Worm (Caenorhabditis elegans): ENCODE measurements around the gene T26H10.2.

T26H10.2 gene

DNA sequence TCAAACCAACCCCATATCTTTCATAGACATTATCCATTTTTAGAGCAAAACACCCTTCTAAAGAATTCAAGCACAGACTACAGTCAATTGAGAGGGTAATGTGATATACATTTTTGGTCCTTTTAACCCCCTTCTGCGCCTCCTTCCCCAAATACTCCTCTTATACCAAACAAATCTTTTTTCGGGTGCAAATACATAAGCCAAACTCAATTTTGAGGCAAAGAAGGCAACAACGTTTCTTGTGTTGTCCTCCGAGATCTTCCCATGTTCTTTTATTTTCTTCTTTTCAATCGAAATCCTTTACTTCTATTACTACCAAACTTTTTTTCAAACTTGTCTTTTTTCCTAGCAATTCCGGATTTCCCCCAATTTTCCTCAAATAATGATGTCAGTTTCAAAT, 30.5 kb upstream of the T26H10.2 start:
- TF ChIP-seq crh-2 (tag; optimal IDR thresholded peaks at IDR 0.05) (no peak), nhr-21 (tag; optimal IDR thresholded peaks at IDR 0.05) (no peak), ztf-1 (GFP tag; conservative IDR thresholded peaks at IDR 0.05) (no peak)

DNA sequence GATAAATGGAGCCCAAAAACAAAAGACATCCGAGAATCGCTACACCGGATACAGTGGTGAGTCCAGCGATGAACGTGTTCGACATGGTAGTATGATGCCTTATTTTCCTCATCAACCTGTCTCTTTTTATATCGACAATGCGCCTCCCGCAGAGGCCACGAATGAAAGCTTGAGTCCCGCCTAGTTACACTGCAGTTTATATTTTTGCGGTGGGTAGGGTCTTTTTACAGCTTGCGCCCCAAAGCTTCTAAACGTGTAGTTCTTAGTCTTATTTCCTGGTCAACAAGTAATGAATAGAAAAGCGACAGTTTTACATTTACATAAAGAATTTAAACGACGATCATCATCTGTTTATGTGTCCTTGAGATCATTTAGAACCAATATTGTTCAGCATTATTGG, 25.8 kb upstream of the T26H10.2 start, which contains the start of gene col-156:
Gene col-156, minus strand, starts transcription at position 101 of the 400 bp plus-strand sequence.
- no peak for TF ChIP-seq nhr-77 (tag; optimal IDR thresholded peaks at IDR 0.05)
- no peak for TF ChIP-seq gmeb-1 (tag; optimal IDR thresholded peaks at IDR 0.05)
- no peak for TF ChIP-seq ztf-1 (GFP tag; conservative IDR thresholded peaks at IDR 0.05)

DNA sequence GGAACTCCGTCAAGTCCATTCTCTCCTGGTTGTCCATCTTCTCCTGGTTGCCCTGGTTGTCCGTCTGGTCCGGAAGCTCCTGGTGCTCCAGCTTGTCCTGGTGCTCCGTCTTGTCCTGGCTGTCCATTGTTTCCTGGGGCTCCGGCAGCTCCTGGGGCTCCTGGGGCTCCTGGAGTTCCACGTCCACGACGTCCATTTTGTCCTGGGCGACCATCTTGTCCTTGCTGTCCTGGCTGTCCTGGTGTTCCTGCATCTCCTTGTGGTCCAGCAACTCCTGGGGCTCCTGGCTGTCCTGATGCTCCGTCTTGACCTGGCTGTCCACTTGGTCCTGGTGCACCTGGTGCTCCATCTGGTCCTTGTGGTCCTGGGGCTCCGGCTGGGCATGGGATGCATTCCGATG, 24.9 kb upstream of the T26H10.2 start:
- TF ChIP-seq Y55F3AM.14 (GFP tag; optimal IDR thresholded peaks at IDR 0.05): no peak

DNA sequence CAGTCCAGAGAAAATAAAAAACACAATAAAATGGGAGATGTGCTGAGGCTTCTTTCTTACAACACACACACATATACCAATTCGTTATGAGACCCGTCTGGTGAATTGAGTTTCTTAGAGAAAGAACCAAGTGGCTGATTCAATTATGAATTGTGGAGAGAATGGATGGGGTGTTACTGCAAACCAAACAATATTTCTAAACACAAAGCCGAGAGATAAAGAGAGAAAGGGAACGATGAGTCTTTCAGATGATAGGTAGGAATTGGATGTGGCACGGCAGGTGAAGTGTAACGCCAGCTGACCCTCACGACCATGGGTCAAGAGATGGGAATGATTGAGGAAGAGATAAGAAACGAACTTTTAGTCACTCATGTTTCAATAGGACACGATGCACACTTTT, 21.8 kb upstream of the T26H10.2 start, which contains the start of gene mig-17:
Gene mig-17, plus strand, starts transcription at position 389 of the 400 bp plus-strand sequence.
- TF ChIP-seq fos-1 (tag; optimal IDR thresholded peaks at IDR 0.05) (no peak), lin-11 (tag; optimal IDR thresholded peaks at IDR 0.05) (no peak), nhr-11 (tag; optimal IDR thresholded peaks at IDR 0.05) (no peak), sem-4 (tag; optimal IDR thresholded peaks at IDR 0.05) (no peak), nhr-25 (tag; optimal IDR thresholded peaks at IDR 0.05) (no peak), nhr-21 (tag; optimal IDR thresholded peaks at IDR 0.05) (no peak), aly-2 (tag; optimal IDR thresholded peaks at IDR 0.05) (no peak), mab-5 (tag; optimal IDR thresholded peaks at IDR 0.05) (no peak), sma-9 (GFP tag; optimal IDR thresholded peaks at IDR 0.05) (peak; percentile 7), sma-9 (tag; optimal IDR thresholded peaks at IDR 0.05) (no peak), gmeb-1 (tag; optimal IDR thresholded peaks at IDR 0.05) (no peak), ztf-11 (tag; optimal IDR thresholded peaks at IDR 0.05) (no peak), nhr-23 (tag; optimal IDR thresholded peaks at IDR 0.05) (no peak), alr-1 (tag; optimal IDR thresholded peaks at IDR 0.05) (no peak), R02D3.7 (tag; optimal IDR thresholded peaks at IDR 0.05) (no peak), mdl-1 (tag; optimal IDR thresholded peaks at IDR 0.05) (no peak), lin-39 (tag; optimal IDR thresholded peaks at IDR 0.05) (no peak), nhr-10 (tag; optimal IDR thresholded peaks at IDR 0.05) (no peak), zag-1 (tag; optimal IDR thresholded peaks at IDR 0.05) (no peak), peb-1 (tag; optimal IDR thresholded peaks at IDR 0.05) (no peak), elt-1 (tag; optimal IDR thresholded peaks at IDR 0.05) (no peak), nhr-237 (tag; optimal IDR thresholded peaks at IDR 0.05) (no peak), F13H6.1 (tag; optimal IDR thresholded peaks at IDR 0.05) (peak; percentile 56), nhr-129 (tag; optimal IDR thresholded peaks at IDR 0.05) (peak; percentile 31), nhr-6 (tag; optimal IDR thresholded peaks at IDR 0.05) (no peak), lsy-2 (tag; optimal IDR thresholded peaks at IDR 0.05) (no peak), ZK546.5 (tag; optimal IDR thresholded peaks at IDR 0.05) (no peak)

DNA sequence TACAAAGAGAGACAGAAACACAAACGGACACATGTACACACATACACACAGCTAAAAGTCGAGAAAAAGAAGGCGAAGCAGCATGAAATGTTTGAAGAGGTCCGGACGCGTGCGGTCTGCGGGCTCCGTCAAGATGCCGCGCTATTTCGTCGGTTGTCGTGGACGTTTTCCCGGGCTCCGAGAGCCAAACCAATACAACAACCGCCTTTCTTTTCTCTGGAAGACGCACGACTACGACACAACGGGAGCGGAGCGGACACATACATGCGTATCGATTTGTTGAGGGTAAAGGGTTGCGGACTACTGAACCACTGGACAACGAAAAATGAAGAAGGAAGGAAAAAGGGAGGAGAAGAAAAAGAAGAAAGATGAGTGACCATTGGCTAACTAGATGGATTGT, 20.9 kb upstream of the T26H10.2 start:
- TF ChIP-seq nhr-25 (tag; optimal IDR thresholded peaks at IDR 0.05) (no peak), mdl-1 (tag; optimal IDR thresholded peaks at IDR 0.05) (peak in 1 of 2 experiments; percentile 29), alr-1 (tag; optimal IDR thresholded peaks at IDR 0.05) (no peak), fos-1 (tag; optimal IDR thresholded peaks at IDR 0.05) (no peak), ztf-1 (GFP tag; conservative IDR thresholded peaks at IDR 0.05) (no peak), ZK546.5 (tag; optimal IDR thresholded peaks at IDR 0.05) (no peak), C34F6.9 (tag; optimal IDR thresholded peaks at IDR 0.05) (peak; percentile 43), sma-9 (GFP tag; optimal IDR thresholded peaks at IDR 0.05) (peak; percentile 14), sma-9 (tag; optimal IDR thresholded peaks at IDR 0.05) (no peak), zag-1 (tag; optimal IDR thresholded peaks at IDR 0.05) (peak; percentile 58), blmp-1 (tag; optimal IDR thresholded peaks at IDR 0.05; ENCODE audit: insufficient read depth) (no peak), sem-4 (tag; optimal IDR thresholded peaks at IDR 0.05) (peak; percentile 23), ztf-4 (tag; optimal IDR thresholded peaks at IDR 0.05) (no peak), lin-39 (tag; optimal IDR thresholded peaks at IDR 0.05) (no peak), dmd-4 (tag; optimal IDR thresholded peaks at IDR 0.05) (no peak), unc-55 (GFP tag; optimal IDR thresholded peaks at IDR 0.05) (peak; percentile 61), lin-13 (GFP tag; optimal IDR thresholded peaks at IDR 0.05) (peak; percentile 22), mab-5 (tag; optimal IDR thresholded peaks at IDR 0.05) (peak; percentile 14), crh-2 (tag; optimal IDR thresholded peaks at IDR 0.05) (no peak), nhr-21 (tag; optimal IDR thresholded peaks at IDR 0.05) (no peak), ceh-82 (tag; optimal IDR thresholded peaks at IDR 0.05) (no peak), Y55F3AM.14 (GFP tag; optimal IDR thresholded peaks at IDR 0.05) (no peak), lsy-2 (tag; optimal IDR thresholded peaks at IDR 0.05) (peak in 1 of 2 experiments; percentile 5), F13H6.1 (tag; optimal IDR thresholded peaks at IDR 0.05) (peak; percentile 75), nhr-6 (tag; optimal IDR thresholded peaks at IDR 0.05) (no peak), R02D3.7 (tag; optimal IDR thresholded peaks at IDR 0.05) (no peak), ceh-16 (tag; optimal IDR thresholded peaks at IDR 0.05) (no peak), skn-1 (tag; optimal IDR thresholded peaks at IDR 0.05) (no peak), mbf-1 (tag; optimal IDR thresholded peaks at IDR 0.05) (no peak)

All from whole organism, L2 larva.